Fruit fly (Drosophila melanogaster) Kc167 (cell line): ENCODE measurements around the gene CG32259.

ENCODE experiments used
- Myc ChIP-seq: fragments of >200 bp; optimal IDR thresholded peaks from 2 replicates; lab custom pipeline; 2017; ENCODE audit warnings: missing external identifiers
- Sin3A ChIP-seq: fragments of >200 bp; optimal IDR thresholded peaks from 2 replicates; lab custom pipeline; 2018; ENCODE audit warnings: missing external identifiers
- h ChIP-seq: fragments of >200 bp; optimal IDR thresholded peaks from 3 replicates; lab custom pipeline; 2018; ENCODE audit warnings: missing external identifiers
- insv ChIP-seq: fragments of >200 bp; optimal IDR thresholded peaks from 3 replicates; lab custom pipeline; 2018; ENCODE audit warnings: missing external identifiers
- psq ChIP-seq: fragments of >200 bp; optimal IDR thresholded peaks from 2 replicates; lab custom pipeline; 2017; ENCODE audit warnings: missing external identifiers
- ttk ChIP-seq: sonication (Bioruptor generic); optimal IDR thresholded peaks from 2 replicates; lab custom pipeline; 2017; ENCODE audit warnings: missing external identifiers

The CG32259 gene

DNA sequence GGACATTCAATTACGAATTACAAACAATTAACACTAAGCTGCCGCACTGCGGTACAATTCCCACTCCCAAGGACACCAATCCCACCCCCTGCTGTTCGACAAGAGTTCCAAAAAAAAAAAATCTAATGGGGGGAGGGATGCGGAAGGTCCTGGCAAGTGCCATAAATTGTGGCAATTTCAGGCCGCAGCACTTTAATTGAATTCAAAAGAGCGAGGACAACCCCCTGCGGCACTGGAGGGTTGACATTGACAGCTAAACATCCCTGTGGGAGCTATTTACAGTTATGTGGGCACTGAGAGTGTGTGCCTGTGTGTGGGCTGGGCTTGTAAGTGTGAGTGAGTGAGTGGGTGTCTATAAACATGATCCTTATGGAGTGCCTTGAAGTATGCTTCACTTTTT lies 7.7 kb downstream of the CG32259 start:
- TF ChIP-seq Sin3A (lab: Kevin White, UChicago) (no peak), insv (lab: Kevin White, UChicago) (no peak), psq (lab: Kevin White, UChicago) (no peak), Myc (lab: Kevin White, UChicago) (no peak), ttk (no peak), h (no peak)

DNA sequence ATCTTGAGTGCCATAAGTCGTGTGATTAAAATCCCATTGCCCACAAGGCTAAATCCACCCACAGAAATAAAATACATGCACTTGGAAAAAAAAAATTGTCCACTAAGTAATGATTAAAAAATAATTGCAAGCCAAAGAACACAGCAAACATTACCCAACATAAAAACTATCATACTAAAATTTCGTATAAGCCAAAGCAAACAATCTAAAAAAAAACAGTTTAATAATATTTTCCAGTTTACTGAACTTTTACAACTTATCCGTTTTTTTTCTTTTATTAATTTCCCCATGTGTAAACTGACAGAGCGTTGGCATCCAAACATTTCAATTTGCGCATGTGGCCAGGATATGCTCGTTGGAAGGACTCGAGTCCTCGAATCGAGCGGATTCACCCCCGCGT lies 11.1 kb downstream of the CG32259 start:
- no peak for TF ChIP-seq insv (lab: Kevin White, UChicago)
- TF ChIP-seq ttk = no peak
- TF ChIP-seq h = no peak
- no peak for TF ChIP-seq psq (lab: Kevin White, UChicago)
- TF ChIP-seq Myc (lab: Kevin White, UChicago) = no peak
- no peak for TF ChIP-seq Sin3A (lab: Kevin White, UChicago)

DNA sequence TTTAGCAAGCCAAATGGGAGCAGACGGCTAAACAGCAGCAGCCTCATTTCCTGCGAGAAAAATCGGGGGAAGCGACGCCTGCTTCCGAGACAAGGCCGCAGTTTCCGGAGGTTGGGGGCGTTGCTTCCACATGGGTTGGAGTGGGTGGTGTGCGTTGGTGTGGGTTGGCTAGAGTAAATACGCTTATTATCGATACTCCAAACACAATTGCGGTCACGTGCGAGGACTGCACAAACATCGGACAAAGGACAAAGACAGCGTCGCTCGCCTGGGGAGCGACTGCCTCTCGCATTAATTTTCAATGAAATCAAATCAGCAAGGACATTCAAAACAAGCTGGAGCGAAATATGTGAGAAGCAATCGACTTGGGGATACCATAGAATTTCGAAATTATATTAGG lies 12.1 kb downstream of the CG32259 start:
- TF ChIP-seq ttk (no peak), insv (lab: Kevin White, UChicago) (no peak), Myc (lab: Kevin White, UChicago) (no peak), psq (lab: Kevin White, UChicago) (no peak), Sin3A (lab: Kevin White, UChicago) (no peak), h (no peak)

DNA sequence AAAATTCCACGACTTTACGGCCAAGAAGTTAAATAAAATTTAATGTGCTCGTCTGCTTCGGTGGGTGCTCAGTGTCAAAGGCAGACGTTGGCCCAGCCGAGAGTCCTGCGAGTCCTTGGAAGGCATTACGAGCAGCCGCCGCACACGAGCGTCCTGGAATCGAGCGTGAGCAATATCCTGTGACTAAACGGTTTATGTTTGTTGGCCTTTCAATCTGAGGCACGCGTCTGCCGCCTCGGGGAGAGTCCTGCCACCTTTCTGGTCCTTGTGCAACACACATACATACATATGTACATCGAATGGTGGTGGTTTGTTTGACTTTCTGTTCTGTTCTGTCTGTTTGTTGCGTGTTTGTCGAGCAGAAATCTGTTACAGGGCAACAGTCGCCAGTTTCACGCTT lies 14.3 kb downstream of the CG32259 start:
- TF ChIP-seq insv (lab: Kevin White, UChicago) (no peak), psq (lab: Kevin White, UChicago) (no peak), ttk (no peak), Sin3A (lab: Kevin White, UChicago) (no peak), h (no peak), Myc (lab: Kevin White, UChicago) (no peak)

DNA sequence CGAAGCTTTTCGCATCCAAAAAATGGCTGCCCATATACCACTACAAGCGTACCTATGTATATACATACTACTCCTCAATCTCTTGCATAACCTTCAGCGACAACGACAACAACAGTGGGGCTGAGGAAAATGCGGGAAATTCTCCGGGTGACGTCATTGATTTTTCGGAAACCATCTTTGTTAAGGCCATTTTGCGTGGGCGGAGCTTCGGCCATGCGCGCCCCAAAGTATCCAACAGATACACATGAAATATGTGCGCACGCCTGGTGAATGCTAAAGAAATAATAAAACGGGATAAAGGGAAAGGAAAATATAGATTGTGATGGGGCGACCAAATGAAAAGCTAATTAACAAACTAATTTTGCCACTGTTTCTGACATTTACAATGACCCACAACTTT lies 16.7 kb downstream of the CG32259 start:
- TF ChIP-seq insv (lab: Kevin White, UChicago) (no peak), h (no peak), ttk (no peak), psq (lab: Kevin White, UChicago) (no peak), Myc (lab: Kevin White, UChicago) (no peak), Sin3A (lab: Kevin White, UChicago) (no peak)

DNA sequence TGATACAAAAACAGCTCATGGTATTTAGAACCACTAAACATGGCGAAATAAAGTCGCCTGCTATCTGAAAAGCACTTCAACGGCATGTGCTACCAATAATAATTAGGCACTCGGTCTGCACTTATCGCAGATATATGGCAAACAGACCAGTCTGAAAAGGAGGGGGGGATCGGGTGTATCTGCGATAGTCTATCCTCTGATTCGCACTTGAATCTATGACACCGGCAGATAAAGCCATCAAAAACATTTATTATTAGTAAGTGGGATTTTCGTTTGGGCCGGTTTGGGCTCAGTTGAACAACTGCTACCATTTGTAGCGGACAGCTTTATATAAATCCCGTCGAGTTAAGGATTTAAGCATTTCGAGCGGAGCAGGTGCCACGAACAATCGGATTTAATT lies 18.1 kb downstream of the CG32259 start, which contains the start of gene CG14989:
TSS of gene CG14989 (plus strand) at position 301 of the 400 bp plus-strand sequence.
- no peak for TF ChIP-seq ttk
- no peak for TF ChIP-seq insv (lab: Kevin White, UChicago)
- no peak for TF ChIP-seq Myc (lab: Kevin White, UChicago)
- TF ChIP-seq psq (lab: Kevin White, UChicago) = no peak
- no peak for TF ChIP-seq Sin3A (lab: Kevin White, UChicago)
- no peak for TF ChIP-seq h

DNA sequence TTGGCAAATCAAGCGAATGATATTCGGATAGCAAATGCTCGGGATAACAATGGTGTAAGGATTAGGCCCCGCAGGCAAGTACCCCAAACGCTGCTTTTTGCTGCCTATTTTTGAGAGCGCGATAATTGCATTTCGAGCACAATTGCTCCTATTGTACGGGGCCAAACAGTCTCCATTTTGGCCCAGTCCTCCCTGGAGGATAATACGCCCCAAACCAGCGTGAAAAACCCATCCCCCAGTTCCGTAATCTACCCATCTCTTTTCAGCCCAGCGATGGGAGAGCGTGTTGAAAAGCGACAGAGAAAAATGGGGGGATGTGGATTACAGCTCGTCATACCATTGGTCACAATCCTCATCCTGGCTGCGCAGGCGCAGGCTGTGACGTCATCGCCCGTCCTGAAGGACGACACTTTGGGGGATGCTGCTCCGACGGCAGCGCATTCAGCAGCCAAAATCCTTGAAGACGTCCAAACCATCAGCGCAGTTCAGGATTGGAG lies 19.6 kb downstream of the CG32259 start, which contains the start of gene Gad1:
TSS of gene Gad1 (minus strand) at position 51 of the 497 bp plus-strand sequence.
- TF ChIP-seq Sin3A (lab: Kevin White, UChicago) (no peak), ttk (no peak), psq (lab: Kevin White, UChicago) (no peak), insv (lab: Kevin White, UChicago) (no peak), Myc (lab: Kevin White, UChicago) (no peak)

DNA sequence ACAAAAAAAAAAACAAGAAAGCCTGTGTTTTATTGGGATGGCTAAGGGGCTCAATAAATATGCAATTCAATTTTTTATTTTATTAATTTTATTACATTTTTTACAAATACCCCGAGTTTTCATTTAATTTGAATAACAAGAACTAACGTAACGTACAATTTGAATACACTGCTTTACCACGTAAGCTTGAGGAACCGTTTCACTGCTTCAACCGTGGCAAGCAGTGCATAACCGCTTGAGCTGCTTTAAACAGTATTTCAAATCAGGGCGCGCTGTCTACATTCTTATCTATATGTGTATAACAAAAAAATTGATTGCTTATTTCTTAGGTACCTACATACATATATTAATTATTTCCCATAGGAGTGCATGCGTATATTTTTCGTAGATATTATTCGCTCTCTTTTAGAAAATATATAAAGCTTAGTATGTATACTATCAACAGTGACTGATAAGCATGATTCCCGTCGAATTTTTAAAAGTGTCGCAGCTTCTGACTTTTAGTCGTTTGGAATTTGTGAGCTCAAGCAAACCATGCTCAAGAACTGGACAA lies 23.6 kb downstream of the CG32259 start, which contains the start of gene CG14990:
TSS of gene CG14990 (plus strand) at position 503 of the 553 bp plus-strand sequence.
- no peak for TF ChIP-seq insv (lab: Kevin White, UChicago)

DNA sequence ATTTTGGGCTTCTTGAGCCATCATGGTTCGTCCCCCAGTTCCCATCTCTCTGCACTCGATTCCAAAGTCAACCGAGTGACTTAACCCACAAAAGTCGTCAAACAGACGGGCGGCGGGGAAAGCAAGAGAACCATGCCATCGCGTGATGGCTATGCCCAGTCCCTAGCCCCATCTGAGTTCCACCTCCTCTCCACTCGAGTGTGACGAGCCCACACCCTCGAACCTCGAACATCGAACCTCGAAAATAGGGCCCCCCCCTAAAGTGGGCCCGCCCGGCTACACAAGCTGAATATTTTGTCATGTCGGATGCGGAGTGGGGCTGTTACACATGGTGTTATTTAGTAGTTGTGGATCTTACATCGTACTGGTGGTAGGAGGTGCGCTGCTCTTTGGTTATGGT lies 27.4 kb downstream of the CG32259 start:
- TF ChIP-seq insv (lab: Kevin White, UChicago) = no peak
- no peak for TF ChIP-seq psq (lab: Kevin White, UChicago)
- no peak for TF ChIP-seq Sin3A (lab: Kevin White, UChicago)
- TF ChIP-seq Myc (lab: Kevin White, UChicago) = no peak
- TF ChIP-seq ttk = no peak
- no peak for TF ChIP-seq h

DNA sequence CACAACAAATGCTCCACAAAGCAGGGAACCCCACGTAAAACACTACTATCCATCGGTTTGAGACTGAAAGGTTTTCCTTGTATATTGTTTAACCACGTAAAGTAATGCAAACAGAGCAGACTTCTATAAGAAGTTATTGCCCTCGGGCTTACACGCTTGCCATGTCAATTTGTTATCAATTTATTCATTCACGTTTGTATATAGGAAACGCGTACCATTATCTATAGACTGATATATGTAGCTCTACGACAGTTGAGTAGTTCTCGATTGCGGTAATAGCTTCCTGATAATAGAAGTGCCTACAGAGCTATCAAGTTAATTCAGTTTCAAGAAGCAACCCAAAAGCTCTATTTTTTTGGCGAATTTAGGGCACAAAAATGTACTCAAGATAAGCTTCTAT lies 30.0 kb downstream of the CG32259 start:
- TF ChIP-seq insv (lab: Kevin White, UChicago) (no peak), h (no peak), psq (lab: Kevin White, UChicago) (no peak), Sin3A (lab: Kevin White, UChicago) (no peak), ttk (no peak), Myc (lab: Kevin White, UChicago) (no peak)

DNA sequence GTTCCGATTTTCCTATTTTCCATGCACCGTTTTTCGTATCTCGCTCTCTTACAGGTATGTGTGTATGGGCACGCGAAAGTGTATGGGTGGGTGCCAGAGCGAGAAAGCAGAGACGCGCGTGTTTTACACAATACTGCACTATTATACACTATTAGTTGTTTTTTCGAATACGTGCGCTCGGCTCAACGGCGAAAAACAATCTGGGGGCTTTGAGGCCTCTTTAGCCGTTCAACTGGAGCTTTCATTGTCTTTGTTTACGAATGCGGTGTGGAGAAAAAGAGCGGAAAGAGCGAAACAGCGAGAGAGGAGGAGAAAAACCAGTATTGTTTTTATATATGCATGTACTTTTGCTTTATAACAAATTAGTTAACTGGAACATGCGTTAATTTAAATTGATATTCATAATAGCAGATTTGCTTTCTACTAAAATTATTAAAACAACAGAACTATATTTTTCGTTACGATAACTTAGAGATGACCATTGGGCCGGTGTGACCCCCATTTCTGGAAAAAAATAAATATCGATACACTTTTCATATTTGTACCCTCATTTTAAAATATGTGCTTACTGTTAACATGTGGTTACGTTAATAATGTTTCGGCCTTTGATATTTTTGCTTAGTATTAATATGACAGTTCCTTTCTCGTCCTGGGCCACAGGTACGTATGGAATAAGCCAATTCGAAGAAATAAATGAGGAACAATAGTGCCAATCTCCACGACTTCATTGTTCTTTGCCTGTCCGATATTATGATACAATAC lies 33.5 kb downstream of the CG32259 start, which contains the start of gene CG14995:
TSS of gene CG14995 (minus strand) at position 761 of the 762 bp plus-strand sequence.
- TF ChIP-seq ttk (no peak), insv (lab: Kevin White, UChicago) (no peak), Myc (lab: Kevin White, UChicago) (no peak), Sin3A (lab: Kevin White, UChicago) (no peak), psq (lab: Kevin White, UChicago) (no peak), h (no peak)
